Fruit fly (Drosophila melanogaster) whole organism, embryonic: ENCODE measurements around the gene CG17270.

ENCODE experiments used
- CG10147 ChIP-seq: fragments of 200-800 bp; sonication (Bioruptor generic); optimal IDR thresholded peaks from 2 replicates; lab custom pipeline; 2019; ENCODE audit warnings: missing biosample characterization, mild to moderate bottlenecking, missing genetic modification characterization, moderate library complexity
- CG1024 ChIP-seq: fragments of 200-800 bp; sonication (Bioruptor generic); IDR thresholded peaks from 2 replicates; pipeline ENCODE4 v1.3.6; 2022; ENCODE audit warnings: missing biosample characterization, missing genetic modification characterization
- CG10274 ChIP-seq: fragments of 200-800 bp; sonication (Bioruptor generic); optimal IDR thresholded peaks from 3 replicates; lab custom pipeline; 2017; ENCODE audit warnings: missing biosample characterization, mild to moderate bottlenecking, missing genetic modification characterization
- CG10654 ChIP-seq: fragments of 200-800 bp; sonication (Bioruptor generic); optimal IDR thresholded peaks from 2 replicates; lab custom pipeline; 2016; ENCODE audit warnings: missing biosample characterization, missing genetic modification characterization
- CG10979 ChIP-seq: fragments of 200-800 bp; sonication (Bioruptor generic); optimal IDR thresholded peaks from 2 replicates; lab custom pipeline; 2018; ENCODE audit warnings: missing biosample characterization, mild to moderate bottlenecking, missing genetic modification characterization, moderate library complexity
- CG11398 ChIP-seq: fragments of 200-800 bp; sonication (Bioruptor generic); optimal IDR thresholded peaks from 2 replicates; lab custom pipeline; 2016; ENCODE audit warnings: missing biosample characterization, missing genetic modification characterization
- CG12299 ChIP-seq: fragments of 200-800 bp; sonication (Bioruptor generic); optimal IDR thresholded peaks from 2 replicates; lab custom pipeline; 2018; ENCODE audit warnings: missing biosample characterization, mild to moderate bottlenecking, missing genetic modification characterization
- CG12659 ChIP-seq: fragments of 200-800 bp; sonication (Bioruptor generic); optimal IDR thresholded peaks from 3 replicates; lab custom pipeline; 2017; ENCODE audit warnings: mild to moderate bottlenecking, missing biosample characterization, missing genetic modification reagents, missing genetic modification characterization
- CG14667 ChIP-seq: fragments of 200-800 bp; sonication (Bioruptor generic); IDR thresholded peaks from 2 replicates; pipeline ENCODE4 v1.3.6; 2022; ENCODE audit warnings: missing biosample characterization, missing genetic modification characterization
- CG15011 ChIP-seq: fragments of 200-800 bp; sonication (Bioruptor generic); optimal IDR thresholded peaks from 3 replicates; lab custom pipeline; 2018; ENCODE audit warnings: missing biosample characterization, mild to moderate bottlenecking, missing genetic modification characterization
- CG15269 ChIP-seq: fragments of 200-800 bp; sonication (Bioruptor generic); optimal IDR thresholded peaks from 2 replicates; lab custom pipeline; 2018; ENCODE audit warnings: missing biosample characterization, mild to moderate bottlenecking, missing genetic modification characterization, moderate library complexity
- CG15479 ChIP-seq: fragments of 200-800 bp; sonication (Bioruptor generic); optimal IDR thresholded peaks from 3 replicates; lab custom pipeline; 2019; ENCODE audit warnings: missing biosample characterization, mild to moderate bottlenecking, missing genetic modification characterization, moderate library complexity
- CG15601 ChIP-seq: fragments of 200-800 bp; sonication (Bioruptor generic); optimal IDR thresholded peaks from 3 replicates; lab custom pipeline; 2019; ENCODE audit warnings: missing biosample characterization, mild to moderate bottlenecking, missing genetic modification characterization, moderate library complexity
- CG17359 ChIP-seq: fragments of 200-800 bp; sonication (Bioruptor generic); optimal IDR thresholded peaks from 3 replicates; lab custom pipeline; 2018; ENCODE audit warnings: missing biosample characterization, mild to moderate bottlenecking, missing genetic modification characterization, moderate library complexity
- CG17612 ChIP-seq: fragments of 200-800 bp; sonication (Bioruptor generic); IDR thresholded peaks from 2 replicates; pipeline ENCODE4 v1.3.6; 2022; ENCODE audit warnings: missing biosample characterization, missing genetic modification characterization
- CG17912 ChIP-seq: fragments of 200-800 bp; sonication (Bioruptor generic); optimal IDR thresholded peaks from 2 replicates; lab custom pipeline; 2018; ENCODE audit warnings: missing biosample characterization, mild to moderate bottlenecking, missing genetic modification characterization
- CG18476 ChIP-seq: fragments of 200-800 bp; sonication (Bioruptor generic); optimal IDR thresholded peaks from 2 replicates; lab custom pipeline; 2016; ENCODE audit warnings: missing biosample characterization, mild to moderate bottlenecking, missing genetic modification characterization
- CG18619 ChIP-seq: fragments of 200-800 bp; sonication (Bioruptor generic); optimal IDR thresholded peaks from 3 replicates; lab custom pipeline; 2017; ENCODE audit warnings: missing biosample characterization, mild to moderate bottlenecking, missing genetic modification characterization
- CG2129 ChIP-seq: fragments of 200-800 bp; sonication (Bioruptor generic); IDR thresholded peaks from 2 replicates; pipeline ENCODE4 v1.3.6; 2022; ENCODE audit warnings: missing biosample characterization, missing genetic modification characterization; ENCODE audit not compliant: partially characterized antibody
- CG30431 ChIP-seq: fragments of 200-800 bp; sonication (Bioruptor generic); optimal IDR thresholded peaks from 2 replicates; lab custom pipeline; 2017; ENCODE audit warnings: missing biosample characterization, missing genetic modification characterization
- CG31388 ChIP-seq: fragments of 200-800 bp; sonication (Bioruptor generic); optimal IDR thresholded peaks from 2 replicates; lab custom pipeline; 2016; ENCODE audit warnings: missing biosample characterization, missing genetic modification characterization
- CG3407 ChIP-seq: fragments of 200-800 bp; sonication (Bioruptor generic); optimal IDR thresholded peaks from 2 replicates; lab custom pipeline; 2018; ENCODE audit warnings: missing biosample characterization, mild to moderate bottlenecking, missing genetic modification characterization
- CG3726 ChIP-seq: fragments of 200-800 bp; sonication (Bioruptor generic); IDR thresholded peaks from 3 replicates; pipeline ENCODE4, ENCODE4 v1.3.6; 2022; ENCODE audit warnings: missing biosample characterization, missing genetic modification characterization
- CG4820 ChIP-seq: fragments of 200-800 bp; sonication (Bioruptor generic); optimal IDR thresholded peaks from 3 replicates; lab custom pipeline; 2016; ENCODE audit warnings: missing biosample characterization, missing genetic modification characterization
- CG4854 ChIP-seq: fragments of 200-800 bp; sonication (Bioruptor generic); optimal IDR thresholded peaks from 2 replicates; lab custom pipeline; 2016; ENCODE audit warnings: missing biosample characterization, missing genetic modification characterization, inconsistent platforms
- CG5245 ChIP-seq: fragments of 200-800 bp; sonication (Bioruptor generic); optimal IDR thresholded peaks from 3 replicates; lab custom pipeline; 2016; ENCODE audit warnings: missing biosample characterization, missing genetic modification characterization
- CTCF ChIP-seq: fragments of 200-800 bp; sonication (Bioruptor generic); optimal IDR thresholded peaks from 2 replicates; lab custom pipeline; 2017; ENCODE audit warnings: missing biosample characterization, mild to moderate bottlenecking, missing genetic modification characterization, moderate library complexity
- Chrac-16 ChIP-seq: fragments of 200-800 bp; sonication (Bioruptor generic); optimal IDR thresholded peaks from 3 replicates; lab custom pipeline; 2016; ENCODE audit warnings: missing biosample characterization, missing genetic modification characterization
- Dip3 ChIP-seq: fragments of 200-800 bp; sonication (Bioruptor generic); optimal IDR thresholded peaks from 3 replicates; lab custom pipeline; 2016; ENCODE audit warnings: missing biosample characterization, missing genetic modification characterization
- Fer1 ChIP-seq: fragments of 200-800 bp; sonication (Bioruptor generic); optimal IDR thresholded peaks from 2 replicates; lab custom pipeline; 2017; ENCODE audit warnings: missing biosample characterization, mild to moderate bottlenecking, missing genetic modification characterization
- Hmr ChIP-seq: fragments of 200-800 bp; sonication (Bioruptor generic); optimal IDR thresholded peaks from 3 replicates; lab custom pipeline; 2017; ENCODE audit warnings: mild to moderate bottlenecking, missing biosample characterization, missing genetic modification reagents, missing genetic modification characterization
- Max ChIP-seq: fragments of 200-800 bp; sonication (Bioruptor generic); optimal IDR thresholded peaks from 2 replicates; lab custom pipeline; 2016; ENCODE audit warnings: missing biosample characterization, mild to moderate bottlenecking, missing genetic modification characterization
- PHDP ChIP-seq: fragments of 200-800 bp; sonication (Bioruptor generic); optimal IDR thresholded peaks from 3 replicates; lab custom pipeline; 2018; ENCODE audit warnings: missing biosample characterization, mild to moderate bottlenecking, missing genetic modification characterization, moderate library complexity
- Sin3A ChIP-seq: fragments of >200 bp; optimal IDR thresholded peaks from 2 replicates; lab custom pipeline; 2018
- ato ChIP-seq: fragments of 200-800 bp; sonication (Bioruptor generic); IDR thresholded peaks from 2 replicates; pipeline ENCODE4 v1.3.6; 2022; ENCODE audit warnings: missing biosample characterization, missing genetic modification characterization; ENCODE audit not compliant: partially characterized antibody
- caup ChIP-seq: fragments of 200-800 bp; sonication (Bioruptor generic); optimal IDR thresholded peaks from 3 replicates; lab custom pipeline; 2017; ENCODE audit warnings: missing biosample characterization, mild to moderate bottlenecking, missing genetic modification characterization, moderate library complexity; ENCODE audit not compliant: severe bottlenecking
- chn ChIP-seq: fragments of 200-800 bp; sonication (Bioruptor generic); optimal IDR thresholded peaks from 2 replicates; lab custom pipeline; 2016; ENCODE audit warnings: missing biosample characterization, missing genetic modification characterization
- emc ChIP-seq: fragments of 200-800 bp; sonication (Bioruptor generic); optimal IDR thresholded peaks from 2 replicates; lab custom pipeline; 2016; ENCODE audit warnings: missing biosample characterization, missing genetic modification characterization
- gsb-n ChIP-seq: fragments of 200-800 bp; sonication (Bioruptor generic); optimal IDR thresholded peaks from 3 replicates; lab custom pipeline; 2018; ENCODE audit warnings: missing biosample characterization, mild to moderate bottlenecking, missing genetic modification characterization
- lmd ChIP-seq: fragments of 200-800 bp; sonication (Bioruptor generic); IDR thresholded peaks from 2 replicates; pipeline ENCODE4 v1.3.6; 2022; ENCODE audit warnings: missing biosample characterization, missing genetic modification characterization
- phol ChIP-seq: fragments of 200-800 bp; sonication (Bioruptor generic); optimal IDR thresholded peaks from 3 replicates; lab custom pipeline; 2018; ENCODE audit warnings: missing biosample characterization, mild to moderate bottlenecking, missing genetic modification characterization, moderate library complexity
- prd ChIP-seq, 3 experiments: fragments of >200 bp in 2 of 3; fragments of 200-800 bp in 1 of 3; sonication (Bioruptor generic) in 1 of 3; optimal IDR thresholded peaks in 2 of 3; IDR thresholded peaks in 1 of 3; 2 replicates in 2 of 3; 3 replicates in 1 of 3; pipeline versions ENCODE4 v1.3.6 to Lab custom; 2017 to 2022; ENCODE audit warnings: missing biosample characterization in 1 of 3, missing genetic modification characterization in 1 of 3
- row ChIP-seq: fragments of 200-800 bp; sonication (Bioruptor generic); IDR thresholded peaks from 3 replicates; pipeline ENCODE4 v1.3.6; 2022; ENCODE audit warnings: missing biosample characterization, missing genetic modification characterization
- salm ChIP-seq: fragments of 200-800 bp; sonication (Bioruptor generic); optimal IDR thresholded peaks from 2 replicates; lab custom pipeline; 2018; ENCODE audit warnings: missing biosample characterization, mild to moderate bottlenecking, missing genetic modification characterization
- scrt ChIP-seq: fragments of 200-800 bp; sonication (Bioruptor generic); optimal IDR thresholded peaks from 2 replicates; lab custom pipeline; 2018; ENCODE audit warnings: missing biosample characterization, mild to moderate bottlenecking, missing genetic modification characterization, moderate library complexity
- sens-2 ChIP-seq: fragments of 200-800 bp; sonication (Bioruptor generic); IDR thresholded peaks from 2 replicates; pipeline ENCODE4 v1.3.6; 2022; ENCODE audit warnings: missing biosample characterization, missing genetic modification characterization
- tap ChIP-seq: fragments of 200-800 bp; optimal IDR thresholded peaks from 3 replicates; lab custom pipeline; 2019; ENCODE audit warnings: missing biosample characterization, mild to moderate bottlenecking, missing genetic modification characterization, moderate library complexity
- trem ChIP-seq: fragments of 200-800 bp; optimal IDR thresholded peaks from 3 replicates; lab custom pipeline; 2019; ENCODE audit warnings: missing biosample characterization, mild to moderate bottlenecking, missing genetic modification characterization, moderate library complexity
- twi ChIP-seq: fragments of 200-800 bp; optimal IDR thresholded peaks from 2 replicates; lab custom pipeline; 2019; ENCODE audit warnings: missing biosample characterization, mild to moderate bottlenecking, missing genetic modification characterization, moderate library complexity
- unc-4 ChIP-seq: fragments of 200-800 bp; sonication (Bioruptor generic); IDR thresholded peaks from 2 replicates; pipeline ENCODE4 v1.3.6; 2022; ENCODE audit warnings: missing biosample characterization, missing genetic modification characterization; ENCODE audit not compliant: partially characterized antibody
- usp ChIP-seq: fragments of >200 bp; optimal IDR thresholded peaks from 2 replicates; lab custom pipeline; 2017; ENCODE audit warnings: missing biosample characterization, missing genetic modification characterization
- yki ChIP-seq: fragments of >200 bp; optimal IDR thresholded peaks from 3 replicates; lab custom pipeline; 2018

CG17270 gene

dm6 chr3R:20833664-20834063, 14.9 kb upstream of the CG17270 start (continued):
- TF ChIP-seq Fer1 (GFP tag; lab: Kevin White, UChicago) (no peak), CG5245 (no peak), CG10274 (GFP tag; lab: Kevin White, UChicago) (no peak), CG11398 (no peak), scrt (GFP tag; lab: Kevin White, UChicago) (no peak), usp (GFP tag; lab: Kevin White, UChicago) (no peak), CG17359 (tag; lab: Kevin White, UChicago) (peak; percentile 16), CG30431 (GFP tag; lab: Kevin White, UChicago) (no peak), CG2129 (GFP tag; lab: Robert Waterston, UW) (no peak), CG18619 (no peak), Max (GFP tag; lab: Kevin White, UChicago) (no peak), CG18476 (GFP tag; lab: Kevin White, UChicago) (no peak), row (GFP tag; lab: Robert Waterston, UW) (peak; percentile 62), sens-2 (0 out of 2 replicates have a peak, but pooled peaks have one; percentile 12), yki (no peak), CG15479 (GFP tag; lab: Kevin White, UChicago) (no peak), PHDP (tag; lab: Kevin White, UChicago) (peak; percentile 39), CG10147 (GFP tag; lab: Kevin White, UChicago) (no peak), CG3726 (GFP tag; lab: Robert Waterston, UW) (no peak), CG15601 (tag; lab: Kevin White, UChicago) (no peak), Sin3A (lab: Kevin White, UChicago) (no peak), gsb-n (tag; lab: Kevin White, UChicago) (peak; percentile 10), Hmr (no peak), CG12659 (GFP tag; lab: Kevin White, UChicago) (no peak), caup (GFP tag; lab: Kevin White, UChicago) (no peak), phol (peak; percentile 38), CG4820 (GFP tag; lab: Kevin White, UChicago) (no peak), CG10654 (no peak), Chrac-16 (GFP tag; lab: Kevin White, UChicago) (peak; percentile 10), CG10979 (tag; lab: Kevin White, UChicago) (peak; percentile 37), tap (no peak), CG1024 (GFP tag; lab: Robert Waterston, UW) (no peak), lmd (GFP tag; lab: Robert Waterston, UW) (no peak; the same call in 1 of the 2 replicates), salm (tag; lab: Kevin White, UChicago) (no peak), emc (no peak), twi (tag; lab: Kevin White, UChicago) (no peak), CG3407 (GFP tag; lab: Kevin White, UChicago) (no peak), CG12299 (tag; lab: Kevin White, UChicago) (no peak), prd (optimal IDR thresholded peaks at IDR 0.05; lab: Kevin White, UChicago) (no peak), prd (GFP tag; IDR thresholded peaks at IDR 0.05; lab: Robert Waterston, UW) (0 out of 3 replicates have a peak, but pooled peaks have one; percentile 23), chn (GFP tag; lab: Kevin White, UChicago) (peak; percentile 22), CG14667 (GFP tag; lab: Robert Waterston, UW) (no peak), CG17912 (no peak), CG17612 (GFP tag; lab: Robert Waterston, UW) (no peak), CG15011 (no peak), CG4854 (GFP tag; lab: Kevin White, UChicago) (no peak), CG31388 (GFP tag; lab: Kevin White, UChicago) (no peak), CG15269 (peak; percentile 46), ato (GFP tag; lab: Robert Waterston, UW) (no peak), Dip3 (GFP tag; lab: Kevin White, UChicago) (no peak), CTCF (no peak), trem (no peak), unc-4 (GFP tag; lab: Robert Waterston, UW) (no peak)
